Worm (Caenorhabditis elegans): Measurements from ENCODE around the gene nspg-13.

ce11 chrX:5265356-5265755, 10.4 kb downstream of the nspg-13 start:
- TF ChIP-seq flt-1 (GFP tag; IDR thresholded peaks at IDR 0.05) (no peak), ztf-23 (GFP tag; IDR thresholded peaks at IDR 0.05) (no peak), ztf-29 (GFP tag; IDR thresholded peaks at IDR 0.05) (no peak)
